Fruit fly (Drosophila melanogaster) whole organism, prepupa: Measurements from ENCODE around the gene osp.

Experiments used
- Blimp-1 ChIP-seq: fragments of 200-800 bp; sonication (Bioruptor generic); optimal IDR thresholded peaks from 3 replicates; lab custom pipeline; 2017; ENCODE audit warnings: missing biosample characterization, missing genetic modification characterization, mild to moderate bottlenecking, moderate library complexity, missing genetic modification reagents
- CG10669 ChIP-seq: fragments of 200-800 bp; sonication (Bioruptor generic); optimal IDR thresholded peaks from 3 replicates; lab custom pipeline; 2018; ENCODE audit warnings: missing biosample characterization, mild to moderate bottlenecking, missing genetic modification characterization, moderate library complexity
- CG11762 ChIP-seq: fragments of 200-800 bp; sonication (Bioruptor generic); optimal IDR thresholded peaks from 3 replicates; lab custom pipeline; 2016; ENCODE audit warnings: missing biosample characterization, missing genetic modification characterization; ENCODE audit not compliant: insufficient read depth
- CG11902 ChIP-seq: fragments of 200-800 bp; sonication (Bioruptor generic); optimal IDR thresholded peaks from 3 replicates; lab custom pipeline; 2016; ENCODE audit warnings: missing biosample characterization, missing genetic modification characterization
- CG16779 ChIP-seq: fragments of 200-800 bp; sonication (Bioruptor generic); optimal IDR thresholded peaks from 3 replicates; lab custom pipeline; 2017; ENCODE audit warnings: missing biosample characterization, mild to moderate bottlenecking, missing genetic modification characterization
- CG31627 ChIP-seq: fragments of 200-800 bp; sonication (Bioruptor generic); optimal IDR thresholded peaks from 3 replicates; lab custom pipeline; 2016; ENCODE audit warnings: missing biosample characterization, missing genetic modification characterization
- CG32006 ChIP-seq: fragments of 200-800 bp; sonication (Bioruptor generic); optimal IDR thresholded peaks from 3 replicates; lab custom pipeline; 2017; ENCODE audit warnings: missing biosample characterization, mild to moderate bottlenecking, missing genetic modification characterization
- CG3919 ChIP-seq: fragments of 200-800 bp; sonication (Bioruptor generic); optimal IDR thresholded peaks from 3 replicates; lab custom pipeline; 2016; ENCODE audit warnings: missing biosample characterization, missing genetic modification characterization
- CG4318 ChIP-seq: fragments of 200-800 bp; sonication (Bioruptor generic); optimal IDR thresholded peaks from 3 replicates; lab custom pipeline; 2017; ENCODE audit warnings: missing biosample characterization, mild to moderate bottlenecking, missing genetic modification characterization
- CG6276 ChIP-seq: fragments of 200-800 bp; sonication (Bioruptor generic); optimal IDR thresholded peaks from 2 replicates; lab custom pipeline; 2017; ENCODE audit warnings: missing biosample characterization, mild to moderate bottlenecking, missing genetic modification characterization
- CG6792 ChIP-seq: fragments of 200-800 bp; sonication (Bioruptor generic); optimal IDR thresholded peaks from 3 replicates; lab custom pipeline; 2016; ENCODE audit warnings: missing biosample characterization, missing genetic modification characterization
- CG6808 ChIP-seq: fragments of 200-800 bp; sonication (Bioruptor generic); optimal IDR thresholded peaks from 3 replicates; lab custom pipeline; 2017; ENCODE audit warnings: missing biosample characterization, missing genetic modification characterization, mild to moderate bottlenecking, moderate library complexity, missing genetic modification reagents
- CG7368 ChIP-seq: fragments of 200-800 bp; sonication (Bioruptor generic); optimal IDR thresholded peaks from 3 replicates; lab custom pipeline; 2016; ENCODE audit warnings: missing biosample characterization, missing genetic modification characterization
- CG8119 ChIP-seq: fragments of 200-800 bp; sonication (Bioruptor generic); IDR thresholded peaks from 3 replicates; pipeline ENCODE4 v1.3.6; 2022; ENCODE audit warnings: missing biosample characterization, missing genetic modification characterization
- CG8319 ChIP-seq: fragments of 200-800 bp; sonication (Bioruptor generic); optimal IDR thresholded peaks from 3 replicates; lab custom pipeline; 2016; ENCODE audit warnings: missing biosample characterization, missing genetic modification characterization
- CG8632 ChIP-seq: fragments of 200-800 bp; sonication (Bioruptor generic); optimal IDR thresholded peaks from 3 replicates; lab custom pipeline; 2016; ENCODE audit warnings: missing biosample characterization, missing genetic modification characterization
- CG9139 ChIP-seq: fragments of 200-800 bp; sonication (Bioruptor generic); optimal IDR thresholded peaks from 3 replicates; lab custom pipeline; 2017; ENCODE audit warnings: missing biosample characterization, mild to moderate bottlenecking, missing genetic modification characterization
- Eip75B ChIP-seq: fragments of 200-800 bp; sonication (Bioruptor generic); optimal IDR thresholded peaks from 3 replicates; lab custom pipeline; 2016; ENCODE audit warnings: missing biosample characterization, missing genetic modification characterization
- Eip78C ChIP-seq: fragments of 200-800 bp; sonication (Bioruptor generic); peaks from one replicate; lab custom pipeline; 2016; ENCODE audit warnings: missing biosample characterization, missing genetic modification characterization
- Eip93F ChIP-seq: fragments of 200-800 bp; sonication (Bioruptor generic); optimal IDR thresholded peaks from 2 replicates; lab custom pipeline; 2016; ENCODE audit warnings: missing biosample characterization, mild to moderate bottlenecking, missing genetic modification characterization
- Ets21C ChIP-seq: fragments of 200-800 bp; sonication (Bioruptor generic); optimal IDR thresholded peaks from 3 replicates; lab custom pipeline; 2016; ENCODE audit warnings: missing biosample characterization, missing genetic modification characterization
- Ets96B ChIP-seq: fragments of 200-800 bp; optimal IDR thresholded peaks from 2 replicates; lab custom pipeline; 2019; ENCODE audit warnings: missing biosample characterization, mild to moderate bottlenecking, missing genetic modification characterization, moderate library complexity
- Hr39 ChIP-seq: fragments of 200-800 bp; sonication (Bioruptor generic); optimal IDR thresholded peaks from 2 replicates; lab custom pipeline; 2016; ENCODE audit warnings: missing biosample characterization, missing genetic modification characterization
- Lpt ChIP-seq: fragments of 200-800 bp; sonication (Bioruptor generic); optimal IDR thresholded peaks from 3 replicates; lab custom pipeline; 2016; ENCODE audit warnings: missing biosample characterization, missing genetic modification characterization
- Met ChIP-seq: fragments of 200-800 bp; sonication (Bioruptor generic); optimal IDR thresholded peaks from 3 replicates; lab custom pipeline; 2016; ENCODE audit warnings: missing biosample characterization, missing genetic modification characterization
- OdsH ChIP-seq: fragments of 200-800 bp; sonication (Bioruptor generic); optimal IDR thresholded peaks from 3 replicates; lab custom pipeline; 2016; ENCODE audit warnings: missing biosample characterization, missing genetic modification characterization
- Smox ChIP-seq: fragments of 200-800 bp; sonication (Bioruptor generic); optimal IDR thresholded peaks from 3 replicates; lab custom pipeline; 2016; ENCODE audit warnings: missing biosample characterization, missing genetic modification characterization
- Sox102F ChIP-seq: fragments of 200-800 bp; sonication (Bioruptor generic); optimal IDR thresholded peaks from 2 replicates; lab custom pipeline; 2016; ENCODE audit warnings: missing biosample characterization, mild to moderate bottlenecking, missing genetic modification characterization
- Sox14 ChIP-seq: fragments of 200-800 bp; sonication (Bioruptor generic); optimal IDR thresholded peaks from 3 replicates; lab custom pipeline; 2016; ENCODE audit warnings: missing biosample characterization, missing genetic modification characterization
- Sox15 ChIP-seq: fragments of 200-800 bp; sonication (Bioruptor generic); optimal IDR thresholded peaks from 3 replicates; lab custom pipeline; 2016; ENCODE audit warnings: missing biosample characterization, missing genetic modification characterization
- achi ChIP-seq: fragments of 200-800 bp; sonication (Bioruptor generic); optimal IDR thresholded peaks from 3 replicates; lab custom pipeline; 2016; ENCODE audit warnings: missing biosample characterization, missing genetic modification characterization
- acj6 ChIP-seq: fragments of 200-800 bp; sonication (Bioruptor generic); optimal IDR thresholded peaks from 3 replicates; lab custom pipeline; 2016; ENCODE audit warnings: missing biosample characterization, missing genetic modification characterization
- dac ChIP-seq: fragments of 200-800 bp; sonication (Bioruptor generic); optimal IDR thresholded peaks from 2 replicates; lab custom pipeline; 2017; ENCODE audit warnings: missing biosample characterization, mild to moderate bottlenecking, missing genetic modification characterization
- dsx ChIP-seq: fragments of 200-800 bp; optimal IDR thresholded peaks from 3 replicates; lab custom pipeline; 2019; ENCODE audit warnings: missing biosample characterization, mild to moderate bottlenecking, missing genetic modification characterization, moderate library complexity; ENCODE audit not compliant: poor library complexity, severe bottlenecking
- eg ChIP-seq: fragments of 200-800 bp; sonication (Bioruptor generic); IDR thresholded peaks from 3 replicates; pipeline ENCODE4 v1.3.6; 2022; ENCODE audit warnings: missing biosample characterization, missing genetic modification characterization
- esn ChIP-seq: fragments of 200-800 bp; sonication (Bioruptor generic); optimal IDR thresholded peaks from 2 replicates; lab custom pipeline; 2016; ENCODE audit warnings: missing biosample characterization, mild to moderate bottlenecking, missing genetic modification characterization, moderate library complexity
- fd59A ChIP-seq: fragments of 200-800 bp; sonication (Bioruptor generic); optimal IDR thresholded peaks from 2 replicates; lab custom pipeline; 2017; ENCODE audit warnings: missing biosample characterization, mild to moderate bottlenecking, missing genetic modification characterization, missing genetic modification reagents
- fkh ChIP-seq: fragments of 200-800 bp; sonication (Bioruptor generic); optimal IDR thresholded peaks from 3 replicates; lab custom pipeline; 2017; ENCODE audit warnings: missing biosample characterization, mild to moderate bottlenecking, missing genetic modification characterization, moderate library complexity
- lz ChIP-seq: fragments of 200-800 bp; sonication (Bioruptor generic); optimal IDR thresholded peaks from 3 replicates; lab custom pipeline; 2016; ENCODE audit warnings: missing biosample characterization, missing genetic modification characterization
- net ChIP-seq: fragments of 200-800 bp; sonication (Bioruptor generic); optimal IDR thresholded peaks from 3 replicates; lab custom pipeline; 2016; ENCODE audit warnings: missing biosample characterization, missing genetic modification characterization
- pdm3 ChIP-seq: fragments of 200-800 bp; sonication (Bioruptor generic); optimal IDR thresholded peaks from 3 replicates; lab custom pipeline; 2016; ENCODE audit warnings: missing biosample characterization, missing genetic modification characterization
- salr ChIP-seq, 2 experiments: fragments of 200-800 bp; sonication (Bioruptor generic); optimal IDR thresholded peaks; 3 replicates each; lab custom pipeline; 2016 to 2018; ENCODE audit warnings: missing biosample characterization in 2 of 2, missing genetic modification characterization in 2 of 2, mild to moderate bottlenecking in 1 of 2
- spab ChIP-seq: fragments of 200-800 bp; sonication (Bioruptor generic); optimal IDR thresholded peaks from 2 replicates; lab custom pipeline; 2017; ENCODE audit warnings: missing biosample characterization, mild to moderate bottlenecking, missing genetic modification characterization, missing genetic modification reagents
- ss ChIP-seq, 2 experiments: fragments of 200-800 bp; sonication (Bioruptor generic); optimal IDR thresholded peaks; 2 replicates in 1 of 2; 3 replicates in 1 of 2; lab custom pipeline; 2017 to 2018; ENCODE audit warnings: mild to moderate bottlenecking in 2 of 2, missing biosample characterization in 2 of 2, missing genetic modification characterization in 2 of 2, moderate library complexity in 1 of 2
- svp ChIP-seq: fragments of 200-800 bp; sonication (Bioruptor generic); peaks from one replicate; lab custom pipeline; 2016; ENCODE audit warnings: missing biosample characterization, missing genetic modification characterization
- topi ChIP-seq: fragments of 200-800 bp; sonication (Bioruptor generic); optimal IDR thresholded peaks from 3 replicates; lab custom pipeline; 2016; ENCODE audit warnings: missing biosample characterization, missing genetic modification characterization

osp gene

dm6 chr2L:14556224-14556623, 132.9 kb downstream of the osp start:
- TF ChIP-seq dsx (GFP tag; lab: Kevin White, UChicago) (no peak), svp (GFP tag; lab: Kevin White, UChicago) (no peak), acj6 (no peak), pdm3 (no peak), dac (GFP tag; lab: Kevin White, UChicago) (no peak), CG10669 (GFP tag; lab: Kevin White, UChicago) (no peak), Sox15 (no peak), spab (GFP tag; lab: Kevin White, UChicago) (no peak), salr (GFP tag; optimal IDR thresholded peaks at IDR 0.05; lab: Kevin White, UChicago) (peak in 1 of 2 experiments; percentile 67)

DNA sequence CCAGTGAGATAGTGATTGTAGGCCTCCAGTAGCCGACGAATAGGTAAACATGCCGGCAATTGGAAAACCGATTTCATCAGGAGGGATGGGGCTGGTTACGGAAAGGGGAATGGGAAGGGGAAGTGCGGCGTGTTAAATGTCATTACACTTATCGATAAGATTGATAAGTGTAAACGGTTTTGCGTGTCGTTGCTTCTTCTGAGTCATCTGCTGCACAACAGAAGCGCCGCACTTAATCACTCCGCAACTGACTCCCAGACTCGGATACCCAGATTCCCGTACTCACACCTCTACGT, 134.6 kb downstream of the osp start:
- TF ChIP-seq fkh (GFP tag; lab: Kevin White, UChicago) (peak; percentile 54), CG6808 (GFP tag; lab: Kevin White, UChicago) (no peak), Eip78C (GFP tag; lab: Kevin White, UChicago) (peak; percentile 10), OdsH (GFP tag; lab: Kevin White, UChicago) (no peak), fd59A (GFP tag; lab: Kevin White, UChicago) (no peak)

DNA sequence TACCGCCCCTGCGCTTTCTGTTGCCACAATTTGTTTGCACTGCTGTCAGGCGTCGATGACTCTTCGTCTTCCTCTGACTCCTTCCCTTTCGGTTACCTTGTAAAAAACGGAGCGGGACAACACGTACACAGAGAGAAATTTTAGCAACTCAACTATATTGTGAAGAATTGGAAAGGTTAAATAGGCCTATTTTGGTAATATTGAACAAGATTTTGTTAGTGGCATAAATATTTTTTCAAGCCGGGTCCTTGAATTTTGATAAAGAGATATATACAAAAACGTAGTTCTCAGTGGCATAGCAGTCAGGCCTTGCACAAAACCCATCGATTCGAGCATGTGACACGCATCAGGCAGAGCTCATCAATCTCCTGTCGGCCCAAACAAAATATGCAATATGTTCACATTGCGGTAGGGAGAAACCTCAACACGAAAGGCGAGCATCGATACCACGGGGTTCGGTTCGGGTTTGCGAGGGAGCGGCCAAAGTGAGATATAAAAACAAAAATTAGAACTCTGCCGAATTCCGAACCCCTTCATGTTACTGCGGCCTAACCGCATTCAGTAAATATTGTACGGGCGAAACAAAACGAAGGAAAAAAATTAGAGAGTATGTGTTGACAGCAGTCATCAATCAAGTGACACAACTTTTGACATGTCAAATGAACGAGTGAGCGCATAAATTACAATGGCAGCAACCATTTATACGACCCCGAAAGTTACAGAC, 135.1 kb downstream of the osp start:
- no peak for TF ChIP-seq CG4318 (GFP tag; lab: Kevin White, UChicago)
- peak; percentile 87 for TF ChIP-seq lz
- peak; percentile 88 for TF ChIP-seq esn
- peak; percentile 81 for TF ChIP-seq CG6792
- peak; percentile 53 for TF ChIP-seq net (GFP tag; lab: Kevin White, UChicago)
- TF ChIP-seq CG8632 (GFP tag; lab: Kevin White, UChicago), result peak; percentile 73
- TF ChIP-seq Ets96B (tag; lab: Kevin White, UChicago), result peak; percentile 88
- TF ChIP-seq CG9139, result peak; percentile 76
- peak; percentile 85 for TF ChIP-seq Eip75B (GFP tag; lab: Kevin White, UChicago)
- peak; percentile 11 for TF ChIP-seq Lpt (GFP tag; lab: Kevin White, UChicago)
- peak; percentile 65 for TF ChIP-seq acj6
- peak; percentile 84 for TF ChIP-seq spab (GFP tag; lab: Kevin White, UChicago)
- TF ChIP-seq CG16779 (tag; lab: Kevin White, UChicago), result peak; percentile 64
- peak; percentile 79 for TF ChIP-seq CG11902
- TF ChIP-seq CG6276 (GFP tag; lab: Kevin White, UChicago), result peak; percentile 43
- peak; percentile 86 to 89 for TF ChIP-seq ss (GFP tag; optimal IDR thresholded peaks at IDR 0.05; lab: Kevin White, UChicago)
- TF ChIP-seq CG6808 (GFP tag; lab: Kevin White, UChicago), result peak; percentile 87
- peak; percentile 66 for TF ChIP-seq pdm3
- no peak for TF ChIP-seq dac (GFP tag; lab: Kevin White, UChicago)
- no peak for TF ChIP-seq eg
- TF ChIP-seq Hr39 (GFP tag; lab: Kevin White, UChicago), result peak; percentile 93
- TF ChIP-seq CG31627, result peak; percentile 86
- peak; percentile 93 for TF ChIP-seq Met (GFP tag; lab: Kevin White, UChicago)
- peak; percentile 73 for TF ChIP-seq Sox15
- peak; percentile 89 for TF ChIP-seq CG3919 (GFP tag; lab: Kevin White, UChicago)
- peak; percentile 75 for TF ChIP-seq achi (GFP tag; lab: Kevin White, UChicago)
- TF ChIP-seq CG32006 (GFP tag; lab: Kevin White, UChicago), result peak; percentile 37
- TF ChIP-seq CG11762, result peak; percentile 73
- peak; percentile 79 for TF ChIP-seq Eip93F (GFP tag; lab: Kevin White, UChicago)
- peak; percentile 92 for TF ChIP-seq topi (GFP tag; lab: Kevin White, UChicago)
- peak; percentile 84 for TF ChIP-seq CG8319 (GFP tag; lab: Kevin White, UChicago)
- TF ChIP-seq CG8119 (GFP tag; lab: Robert Waterston, UW), result no peak
- TF ChIP-seq OdsH (GFP tag; lab: Kevin White, UChicago), result peak; percentile 85
- peak; percentile 81 for TF ChIP-seq Sox14
- peak; percentile 71 for TF ChIP-seq Blimp-1 (GFP tag; lab: Kevin White, UChicago)
- peak; percentile 81 for TF ChIP-seq Ets21C
- TF ChIP-seq CG7368, result peak; percentile 80
- peak; percentile 97 for TF ChIP-seq Eip78C (GFP tag; lab: Kevin White, UChicago)
- TF ChIP-seq Smox, result peak; percentile 84
- TF ChIP-seq Sox102F (GFP tag; lab: Kevin White, UChicago), result peak; percentile 87
